Worm (Caenorhabditis elegans) whole organism, L1 larva: Measurements from ENCODE around the gene gld-3.
A peak's percentile ranks its signal among the peaks of the same experiment; 100 is the strongest.

Source experiments
- alr-1 ChIP-seq: fragments of 200-800 bp; sonication (Bioruptor generic); optimal IDR thresholded peaks from 2 replicates; lab custom pipeline; 2018; ENCODE audit warnings: borderline replicate concordance, mild to moderate bottlenecking, missing genetic modification characterization, missing compliant biosample characterization
- ceh-82 ChIP-seq, 3 experiments: fragments of 150-350 bp in 1 of 3; sonication (generic microtip) in 2 of 3; optimal IDR thresholded peaks; 2 replicates each; lab custom pipeline; 2014 to 2017; ENCODE audit warnings: missing biosample characterization in 3 of 3, missing genetic modification characterization in 3 of 3
- elt-2 ChIP-seq: sonication (generic microtip); optimal IDR thresholded peaks from 2 replicates; lab custom pipeline; 2016; ENCODE audit warnings: missing genetic modification characterization, mild to moderate bottlenecking, inconsistent platforms, missing compliant biosample characterization, missing genetic modification reagents
- fkh-10 ChIP-seq: sonication (generic microtip); optimal IDR thresholded peaks from 2 replicates; lab custom pipeline; 2017; ENCODE audit warnings: missing biosample characterization, missing genetic modification reagents, missing genetic modification characterization
- irx-1 ChIP-seq: sonication (generic microtip); optimal IDR thresholded peaks from 2 replicates; lab custom pipeline; 2016; ENCODE audit warnings: missing genetic modification characterization, missing compliant biosample characterization
- mef-2 ChIP-seq: fragments of 150-350 bp; optimal IDR thresholded peaks from 2 replicates; lab custom pipeline; 2014; ENCODE audit warnings: missing biosample characterization, missing genetic modification characterization
- nhr-85 ChIP-seq: sonication (generic microtip); peaks from one replicate; lab custom pipeline; 2016; ENCODE audit warnings: missing genetic modification characterization, inconsistent platforms, missing compliant biosample characterization
- pqm-1 ChIP-seq: sonication (generic microtip); optimal IDR thresholded peaks from 3 replicates; lab custom pipeline; 2017; ENCODE audit warnings: missing biosample characterization, missing genetic modification characterization
- snpc-4 ChIP-seq: fragments of 150-350 bp; optimal IDR thresholded peaks from 2 replicates; lab custom pipeline; 2014; ENCODE audit warnings: missing biosample characterization, missing genetic modification characterization
- unc-62 ChIP-seq: fragments of 150-350 bp; optimal IDR thresholded peaks from 2 replicates; lab custom pipeline; 2014; ENCODE audit warnings: missing biosample characterization, missing genetic modification reagents, missing genetic modification characterization

- TF ChIP-seq alr-1 (tag; lab: Kevin White, UChicago) (no peak), fkh-10 (GFP tag; lab: Kevin White, UChicago) (peak; percentile 71), pqm-1 (tag; lab: Kevin White, UChicago) (no peak), nhr-85 (tag; lab: Kevin White, UChicago) (no peak), unc-62 (GFP tag; lab: Kevin White, UChicago) (no peak), ceh-82 (tag; optimal IDR thresholded peaks at IDR 0.05; lab: Kevin White, UChicago) (peak in 2 of 3 experiments; percentile 20 to 44), irx-1 (tag; lab: Kevin White, UChicago) (no peak), mef-2 (tag; lab: Kevin White, UChicago) (no peak), snpc-4 (tag; lab: Kevin White, UChicago) (no peak), elt-2 (tag; lab: Kevin White, UChicago) (no peak)
Measured at ce11 chrII:7111012-7111656, 21.3 kb upstream of the gld-3 start.
